Worm (Caenorhabditis elegans) whole organism, young adult: ENCODE results near the gene nhr-36.

Experiments
- B0035.1 ChIP-seq: sonication (generic microtip); optimal IDR thresholded peaks from 2 replicates; lab custom pipeline; 2016; ENCODE audit warnings: missing genetic modification characterization, mild to moderate bottlenecking, missing compliant biosample characterization, missing genotype, missing genetic modification reagents
- C06A6.2 ChIP-seq: fragments of 200-800 bp; sonication (Bioruptor generic); conservative IDR thresholded peaks from 2 replicates; pipeline ENCODE4 v1.3.6; 2022; ENCODE audit warnings: missing genetic modification characterization, missing compliant biosample characterization
- C17E4.6 ChIP-seq: fragments of 200-800 bp; sonication (Bioruptor generic); IDR thresholded peaks from 2 replicates; pipeline ENCODE4 v1.3.6; 2022; ENCODE audit warnings: missing genetic modification reagents, missing genetic modification characterization, missing compliant biosample characterization
- D2030.7 ChIP-seq: fragments of 200-800 bp; sonication (Bioruptor generic); IDR thresholded peaks from 2 replicates; pipeline ENCODE4 v1.3.6; 2022; ENCODE audit warnings: missing genetic modification reagents, missing genetic modification characterization, missing compliant biosample characterization
- F33H1.4 ChIP-seq: fragments of 200-800 bp; sonication (Bioruptor generic); IDR thresholded peaks from 2 replicates; pipeline ENCODE4 v1.3.6; 2022; ENCODE audit warnings: missing genetic modification reagents, missing genetic modification characterization, missing compliant biosample characterization
- K11D2.4 ChIP-seq: fragments of 200-800 bp; sonication (Bioruptor generic); IDR thresholded peaks from 2 replicates; pipeline ENCODE4 v1.3.6; 2022; ENCODE audit warnings: missing genetic modification reagents, missing genetic modification characterization, missing compliant biosample characterization
- K12H6.12 ChIP-seq: fragments of 200-800 bp; sonication (Bioruptor generic); optimal IDR thresholded peaks from 2 replicates; lab custom pipeline; 2018; ENCODE audit warnings: mild to moderate bottlenecking, missing genetic modification characterization, missing compliant biosample characterization
- T07F8.4 ChIP-seq: sonication (generic microtip); optimal IDR thresholded peaks from 2 replicates; lab custom pipeline; 2016; ENCODE audit warnings: mild to moderate bottlenecking, missing genetic modification characterization, moderate library complexity, missing compliant biosample characterization
- Y79H2A.3 ChIP-seq: fragments of 200-800 bp; sonication (Bioruptor generic); conservative IDR thresholded peaks from 2 replicates; pipeline ENCODE4 v1.3.6; 2022; ENCODE audit warnings: missing genetic modification reagents, missing genetic modification characterization, missing compliant biosample characterization
- ZK185.1 ChIP-seq: sonication (generic microtip); optimal IDR thresholded peaks from 2 replicates; lab custom pipeline; 2016; ENCODE audit warnings: mild to moderate bottlenecking, missing genetic modification characterization, missing compliant biosample characterization; ENCODE audit not compliant: poor library complexity, severe bottlenecking
- akir-1 ChIP-seq: fragments of 200-800 bp; sonication (Bioruptor generic); optimal IDR thresholded peaks from 2 replicates; lab custom pipeline; 2018; ENCODE audit warnings: mild to moderate bottlenecking, missing genetic modification characterization, moderate library complexity, missing compliant biosample characterization
- aptf-3 ChIP-seq: fragments of 200-800 bp; sonication (Bioruptor generic); IDR thresholded peaks from 2 replicates; pipeline ENCODE4 v1.3.6; 2022; ENCODE audit warnings: missing genetic modification characterization, missing compliant biosample characterization
- cebp-1 ChIP-seq, 2 experiments: fragments of 200-800 bp in 1 of 2; sonication (Bioruptor generic) in 1 of 2; sonication (generic microtip) in 1 of 2; IDR thresholded peaks in 1 of 2; optimal IDR thresholded peaks in 1 of 2; 2 replicates each; pipeline versions ENCODE4 v1.3.6 to Lab custom; 2017 to 2022; ENCODE audit warnings: missing compliant biosample characterization in 2 of 2, missing genetic modification characterization in 2 of 2, mild to moderate bottlenecking in 1 of 2, missing genetic modification reagents in 1 of 2, moderate library complexity in 1 of 2
- cebp-2 ChIP-seq: fragments of 200-800 bp; sonication (Bioruptor generic); IDR thresholded peaks from 2 replicates; pipeline ENCODE4 v1.3.6; 2022; ENCODE audit warnings: missing genetic modification characterization, missing compliant biosample characterization
- ceh-100 ChIP-seq: fragments of 200-800 bp; sonication (Bioruptor generic); IDR thresholded peaks from 2 replicates; pipeline ENCODE4 v1.3.6; 2022; ENCODE audit warnings: missing genetic modification reagents, missing genetic modification characterization, missing compliant biosample characterization
- ceh-40 ChIP-seq: fragments of 200-800 bp; sonication (Bioruptor generic); IDR thresholded peaks from 2 replicates; pipeline ENCODE4 v1.3.6; 2022; ENCODE audit warnings: missing genetic modification characterization, missing compliant biosample characterization
- die-1 ChIP-seq: sonication (generic microtip); optimal IDR thresholded peaks from 2 replicates; lab custom pipeline; 2016; ENCODE audit warnings: missing genotype, mild to moderate bottlenecking, missing genetic modification characterization, missing compliant biosample characterization
- efl-1 ChIP-seq: fragments of 150-350 bp; optimal IDR thresholded peaks from 2 replicates; lab custom pipeline; 2014; ENCODE audit warnings: missing biosample characterization, missing genetic modification reagents, missing genetic modification characterization
- egrh-3 ChIP-seq: fragments of 200-800 bp; sonication (Bioruptor generic); IDR thresholded peaks from 2 replicates; pipeline ENCODE4 v1.3.6; 2022; ENCODE audit warnings: missing genetic modification reagents, missing genetic modification characterization, missing compliant biosample characterization
- fkh-3 ChIP-seq: sonication (generic microtip); optimal IDR thresholded peaks from 2 replicates; lab custom pipeline; 2016; ENCODE audit warnings: mild to moderate bottlenecking, missing genetic modification characterization, missing compliant biosample characterization
- lsy-27 ChIP-seq: sonication (generic microtip); optimal IDR thresholded peaks from 2 replicates; lab custom pipeline; 2017; ENCODE audit warnings: missing genetic modification characterization, mild to moderate bottlenecking, missing compliant biosample characterization, antibody characterized with exemption, missing genotype, borderline replicate concordance; ENCODE audit not compliant: insufficient read depth
- madf-10 ChIP-seq: sonication (generic microtip); optimal IDR thresholded peaks from 2 replicates; lab custom pipeline; 2016; ENCODE audit warnings: mild to moderate bottlenecking, missing genetic modification characterization, missing compliant biosample characterization
- mel-28 ChIP-seq: sonication (generic microtip); optimal IDR thresholded peaks from 2 replicates; lab custom pipeline; 2016; ENCODE audit warnings: borderline replicate concordance, mild to moderate bottlenecking, missing genetic modification characterization, missing compliant biosample characterization
- mes-4 ChIP-seq: sonication (generic microtip); optimal IDR thresholded peaks from 2 replicates; lab custom pipeline; 2016; ENCODE audit warnings: missing genotype, missing genetic modification characterization, missing compliant biosample characterization
- nfyb-1 ChIP-seq: fragments of 200-800 bp; sonication (Bioruptor generic); IDR thresholded peaks from 2 replicates; pipeline ENCODE4 v1.3.6; 2022; ENCODE audit warnings: missing genetic modification reagents, missing genetic modification characterization, missing compliant biosample characterization
- nhr-27 ChIP-seq: fragments of 200-800 bp; sonication (Bioruptor generic); optimal IDR thresholded peaks from 2 replicates; lab custom pipeline; 2018; ENCODE audit warnings: mild to moderate bottlenecking, missing genetic modification characterization, moderate library complexity, missing compliant biosample characterization
- nhr-90 ChIP-seq: sonication (generic microtip); optimal IDR thresholded peaks from 2 replicates; lab custom pipeline; 2016; ENCODE audit warnings: missing genotype, mild to moderate bottlenecking, missing genetic modification characterization, missing compliant biosample characterization
- rcor-1 ChIP-seq: fragments of 200-800 bp; sonication (Bioruptor generic); IDR thresholded peaks from 2 replicates; pipeline ENCODE4 v1.3.6; 2022; ENCODE audit warnings: missing genetic modification reagents, missing genetic modification characterization, missing compliant biosample characterization
- repo-1 ChIP-seq: sonication (generic microtip); optimal IDR thresholded peaks from 2 replicates; lab custom pipeline; 2017; ENCODE audit warnings: mild to moderate bottlenecking, missing genetic modification characterization, missing compliant biosample characterization
- rpc-1 ChIP-seq, 2 experiments: fragments of 150-350 bp in 1 of 2; sonication (generic microtip) in 1 of 2; optimal IDR thresholded peaks; 2 replicates each; lab custom pipeline; 2014 to 2018; ENCODE audit warnings: missing biosample characterization in 1 of 2, missing genetic modification characterization in 1 of 2, missing genetic modification reagents in 1 of 2, missing genotype in 1 of 2
- sdz-38 ChIP-seq: sonication (generic microtip); optimal IDR thresholded peaks from 2 replicates; lab custom pipeline; 2016; ENCODE audit warnings: missing genotype, missing genetic modification characterization, missing compliant biosample characterization
- snpc-3.4 ChIP-seq: sonication (generic microtip); optimal IDR thresholded peaks from 2 replicates; lab custom pipeline; 2017; ENCODE audit warnings: missing genetic modification characterization, mild to moderate bottlenecking, missing compliant biosample characterization, antibody characterized with exemption, moderate library complexity, missing genotype, missing genetic modification reagents
- somi-1 ChIP-seq: fragments of 200-800 bp; sonication (Bioruptor generic); optimal IDR thresholded peaks from 2 replicates; lab custom pipeline; 2018; ENCODE audit warnings: mild to moderate bottlenecking, missing genetic modification characterization, missing compliant biosample characterization
- tbx-9 ChIP-seq: sonication (generic microtip); optimal IDR thresholded peaks from 2 replicates; lab custom pipeline; 2016; ENCODE audit warnings: borderline replicate concordance, missing genetic modification characterization, inconsistent platforms, missing compliant biosample characterization
- tlf-1 ChIP-seq: fragments of 200-800 bp; sonication (Bioruptor generic); optimal IDR thresholded peaks from 2 replicates; lab custom pipeline; 2018; ENCODE audit warnings: mild to moderate bottlenecking, missing genetic modification characterization, missing compliant biosample characterization
- ztf-28 ChIP-seq: fragments of 200-800 bp; sonication (Bioruptor generic); IDR thresholded peaks from 2 replicates; pipeline ENCODE4 v1.3.6; 2022; ENCODE audit warnings: missing genetic modification reagents, missing genetic modification characterization, missing compliant biosample characterization
- ztf-6 ChIP-seq: fragments of 200-800 bp; sonication (Bioruptor generic); IDR thresholded peaks from 2 replicates; pipeline ENCODE4 v1.3.6; 2022; ENCODE audit warnings: missing genetic modification reagents, missing genetic modification characterization, missing compliant biosample characterization

nhr-36 gene

DNA sequence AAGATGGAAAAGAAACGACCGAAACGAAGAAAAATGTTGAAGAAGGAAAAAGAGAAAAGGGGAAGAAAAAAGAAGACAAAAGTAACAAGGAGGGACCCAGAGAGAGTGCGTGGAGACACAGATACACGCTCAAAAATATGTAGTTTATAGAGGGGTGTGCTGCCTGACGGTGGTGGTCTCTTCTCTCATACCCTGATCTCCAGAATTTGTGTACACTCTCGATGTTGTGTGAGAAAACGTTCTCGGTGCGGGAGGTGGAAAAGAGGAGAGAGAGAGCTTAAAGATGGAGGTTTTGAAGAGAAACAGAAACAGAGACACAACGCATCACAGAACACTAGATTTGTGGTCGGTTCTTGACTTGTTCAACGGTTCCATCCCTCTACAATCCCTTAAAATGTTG lies 12.2 kb upstream of the nhr-36 start (continued):
- no peak for TF ChIP-seq cebp-2 (GFP tag; lab: Robert Waterston, UW)

DNA sequence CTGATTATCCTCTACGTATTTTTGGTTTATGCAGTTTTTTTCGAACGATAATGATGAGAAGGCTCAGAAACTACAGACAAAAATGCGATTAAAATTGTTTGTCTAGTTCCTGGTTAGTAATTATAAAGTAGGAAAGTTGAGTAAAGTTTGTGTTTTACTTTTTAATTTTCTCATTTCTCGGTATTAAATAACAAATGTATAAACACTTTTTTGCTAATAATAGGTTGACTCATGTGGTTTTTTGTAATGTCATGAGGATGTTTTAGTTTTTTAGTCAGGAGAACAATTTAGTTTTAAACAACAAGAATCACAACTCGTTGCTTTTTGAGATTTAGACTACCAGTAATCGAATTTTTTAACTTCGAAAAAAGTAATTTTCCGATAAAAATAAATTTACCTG lies 11.2 kb upstream of the nhr-36 start:
- TF ChIP-seq akir-1 (GFP tag; lab: Kevin White, UChicago) (no peak), lsy-27 (tag; lab: Kevin White, UChicago) (no peak), nhr-27 (no peak), ztf-6 (GFP tag; lab: Robert Waterston, UW) (no peak), fkh-3 (tag; lab: Kevin White, UChicago) (no peak), cebp-1 (GFP tag; IDR thresholded peaks at IDR 0.05; lab: Robert Waterston, UW) (no peak), cebp-1 (tag; optimal IDR thresholded peaks at IDR 0.05; lab: Kevin White, UChicago) (no peak), Y79H2A.3 (GFP tag; lab: Robert Waterston, UW) (no peak), snpc-3.4 (tag; lab: Kevin White, UChicago) (no peak), C06A6.2 (GFP tag; lab: Robert Waterston, UW) (no peak), F33H1.4 (GFP tag; lab: Robert Waterston, UW) (no peak), sdz-38 (no peak)

DNA sequence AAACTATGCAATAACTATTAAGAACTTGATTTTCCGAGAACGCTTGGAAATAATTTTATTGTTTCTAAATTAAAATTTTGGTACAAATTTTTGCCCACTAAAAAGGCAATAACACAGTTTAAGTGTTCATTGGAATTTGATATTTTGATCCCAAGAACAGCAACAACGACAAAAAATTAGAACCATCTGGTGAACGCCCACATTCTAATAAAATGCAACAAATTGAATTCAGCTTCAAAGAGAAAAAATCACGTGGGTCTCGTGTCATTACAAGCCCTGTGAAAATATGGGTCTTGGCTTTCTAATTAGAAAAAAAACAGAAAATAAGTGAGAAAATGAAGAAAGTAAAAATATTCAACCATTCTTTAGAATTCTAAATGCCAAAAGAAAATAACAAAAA lies 10.4 kb upstream of the nhr-36 start:
- TF ChIP-seq C06A6.2 (GFP tag; lab: Robert Waterston, UW) (no peak), T07F8.4 (tag; lab: Kevin White, UChicago) (no peak), ceh-40 (GFP tag; lab: Robert Waterston, UW) (no peak), mel-28 (tag; lab: Kevin White, UChicago) (no peak), nfyb-1 (no peak), D2030.7 (GFP tag; lab: Robert Waterston, UW) (no peak), die-1 (tag; lab: Kevin White, UChicago) (no peak), egrh-3 (GFP tag; lab: Robert Waterston, UW) (no peak), madf-10 (no peak), nhr-90 (no peak)

DNA sequence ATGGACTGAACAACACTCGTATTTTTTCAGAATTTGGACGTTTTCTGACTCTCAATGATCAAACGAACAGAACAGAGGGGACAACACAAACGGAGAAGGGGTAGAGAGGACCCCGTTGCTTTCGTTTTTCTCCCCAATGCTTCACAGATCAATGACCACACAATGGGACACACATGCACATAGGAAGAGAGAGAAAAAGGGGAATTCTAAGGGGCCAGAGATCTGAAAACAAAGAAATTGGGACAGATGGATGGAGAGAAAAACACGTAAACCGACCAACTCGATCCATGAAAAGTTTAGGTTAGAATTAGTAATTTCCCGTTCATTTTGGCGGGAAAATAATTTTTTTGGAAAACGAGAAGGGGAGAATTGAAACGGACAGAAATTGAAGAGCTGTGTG lies 9.1 kb upstream of the nhr-36 start:
- no peak for TF ChIP-seq C17E4.6 (GFP tag; lab: Robert Waterston, UW)
- no peak for TF ChIP-seq rpc-1 (optimal IDR thresholded peaks at IDR 0.05; lab: Kevin White, UChicago)
- TF ChIP-seq rpc-1 (tag; optimal IDR thresholded peaks at IDR 0.05; lab: Kevin White, UChicago) = no peak
- TF ChIP-seq efl-1 (GFP tag; lab: Kevin White, UChicago) = no peak
- TF ChIP-seq ceh-100 (GFP tag; lab: Robert Waterston, UW) = no peak
- TF ChIP-seq rcor-1 = no peak
- TF ChIP-seq aptf-3 (GFP tag; lab: Robert Waterston, UW) = no peak
- TF ChIP-seq tbx-9 (tag; lab: Kevin White, UChicago) = no peak
- TF ChIP-seq mes-4 (tag; lab: Kevin White, UChicago) = no peak
- TF ChIP-seq ztf-28 (GFP tag; lab: Robert Waterston, UW) = no peak
- peak; percentile 6 for TF ChIP-seq K12H6.12
- TF ChIP-seq ZK185.1 (tag; lab: Kevin White, UChicago) = no peak
- TF ChIP-seq K11D2.4 (GFP tag; lab: Robert Waterston, UW) = no peak
- TF ChIP-seq tlf-1 = no peak
- peak; percentile 25 for TF ChIP-seq somi-1 (GFP tag; lab: Kevin White, UChicago)
- TF ChIP-seq cebp-2 (GFP tag; lab: Robert Waterston, UW) = no peak
- TF ChIP-seq repo-1 (tag; lab: Kevin White, UChicago) = no peak
- no peak for TF ChIP-seq B0035.1 (tag; lab: Kevin White, UChicago)
- TF ChIP-seq, all 124 proteins: peak for 2
